Worm (Caenorhabditis elegans) whole organism, L1 larva: ENCODE data around the gene hpo-30.

Experiments
- C04F5.9 ChIP-seq: sonication (generic microtip); optimal IDR thresholded peaks from 2 replicates; lab custom pipeline; 2016; ENCODE audit warnings: missing genetic modification characterization, missing compliant biosample characterization
- C16A3.4 ChIP-seq: fragments of 150-350 bp; optimal IDR thresholded peaks from 2 replicates; lab custom pipeline; 2014; ENCODE audit warnings: missing biosample characterization, missing genetic modification characterization
- C34B4.2 ChIP-seq: sonication (generic microtip); optimal IDR thresholded peaks from 2 replicates; lab custom pipeline; 2017; ENCODE audit warnings: mild to moderate bottlenecking, missing genetic modification characterization, missing compliant biosample characterization
- aha-1 ChIP-seq: fragments of 150-350 bp; optimal IDR thresholded peaks from 2 replicates; lab custom pipeline; 2014; ENCODE audit warnings: missing biosample characterization, missing genetic modification characterization
- aly-2 ChIP-seq: fragments of 150-350 bp; optimal IDR thresholded peaks from 2 replicates; lab custom pipeline; 2014; ENCODE audit warnings: missing biosample characterization, missing genetic modification characterization
- ama-1 ChIP-seq: fragments of 150-350 bp; optimal IDR thresholded peaks from 2 replicates; lab custom pipeline; 2014
- blmp-1 ChIP-seq: fragments of 150-350 bp; optimal IDR thresholded peaks from 2 replicates; lab custom pipeline; 2014; ENCODE audit warnings: missing biosample characterization, missing genetic modification characterization
- ceh-8 ChIP-seq: fragments of 200-800 bp; sonication (Bioruptor generic); optimal IDR thresholded peaks from 2 replicates; lab custom pipeline; 2018; ENCODE audit warnings: mild to moderate bottlenecking, missing genetic modification characterization, moderate library complexity, missing compliant biosample characterization
- ceh-82 ChIP-seq, 3 experiments: fragments of 150-350 bp in 1 of 3; sonication (generic microtip) in 2 of 3; optimal IDR thresholded peaks; 2 replicates each; lab custom pipeline; 2014 to 2017; ENCODE audit warnings: missing biosample characterization in 3 of 3, missing genetic modification characterization in 3 of 3
- dpl-1 ChIP-seq, 3 experiments: fragments of 150-350 bp in 2 of 3; sonication (generic microtip) in 1 of 3; optimal IDR thresholded peaks; 2 replicates each; lab custom pipeline; 2014 to 2017; ENCODE audit warnings: missing biosample characterization in 3 of 3, missing genetic modification characterization in 3 of 3, missing genetic modification reagents in 3 of 3
- efl-1 ChIP-seq, 4 experiments: fragments of 150-350 bp; optimal IDR thresholded peaks in 3 of 4; peaks in 1 of 4; 1 replicate in 1 of 4; 2 replicates in 3 of 4; lab custom pipeline; 2014; ENCODE audit warnings: missing biosample characterization in 2 of 4, missing genetic modification characterization in 2 of 4, missing genetic modification reagents in 2 of 4
- egl-27 ChIP-seq, 2 experiments: fragments of 150-350 bp in 1 of 2; sonication (generic microtip); optimal IDR thresholded peaks; 3 replicates each; lab custom pipeline; 2017 to 2018; ENCODE audit warnings: missing biosample characterization in 2 of 2, missing genetic modification characterization in 2 of 2, missing genetic modification reagents in 2 of 2
- elt-3 ChIP-seq, 6 experiments: fragments of 150-350 bp in 1 of 6; sonication (generic microtip); optimal IDR thresholded peaks; 2 replicates each; lab custom pipeline; 2017 to 2018; ENCODE audit warnings: missing biosample characterization in 6 of 6, missing genetic modification characterization in 6 of 6, inconsistent platforms in 1 of 6
- ets-5 ChIP-seq: fragments of 200-800 bp; sonication (Bioruptor generic); IDR thresholded peaks from 2 replicates; pipeline ENCODE4 v1.3.6; 2022; ENCODE audit warnings: missing genetic modification characterization, missing compliant biosample characterization
- fkh-4 ChIP-seq: sonication (generic microtip); optimal IDR thresholded peaks from 2 replicates; lab custom pipeline; 2016; ENCODE audit warnings: missing compliant biosample characterization, missing genetic modification characterization, borderline replicate concordance
- grh-1 ChIP-seq: fragments of 200-800 bp; sonication (Bioruptor generic); IDR thresholded peaks from 2 replicates; pipeline ENCODE4 v1.3.6; 2022; ENCODE audit warnings: missing genetic modification reagents, missing genetic modification characterization, missing compliant biosample characterization
- hlh-17 ChIP-seq: fragments of 200-800 bp; sonication (Bioruptor generic); optimal IDR thresholded peaks from 2 replicates; lab custom pipeline; 2018; ENCODE audit warnings: missing genetic modification characterization, mild to moderate bottlenecking, missing compliant biosample characterization, moderate library complexity, borderline replicate concordance
- hlh-4 ChIP-seq: sonication (generic microtip); optimal IDR thresholded peaks from 2 replicates; lab custom pipeline; 2016; ENCODE audit warnings: mild to moderate bottlenecking, missing genetic modification characterization, missing compliant biosample characterization
- hpl-2 ChIP-seq: fragments of 150-350 bp; optimal IDR thresholded peaks from 2 replicates; lab custom pipeline; 2014; ENCODE audit warnings: missing biosample characterization, missing genetic modification reagents, missing genetic modification characterization
- irx-1 ChIP-seq: sonication (generic microtip); optimal IDR thresholded peaks from 2 replicates; lab custom pipeline; 2016; ENCODE audit warnings: missing genetic modification characterization, missing compliant biosample characterization
- jun-1 ChIP-seq: fragments of 150-350 bp; optimal IDR thresholded peaks from 2 replicates; lab custom pipeline; 2014; ENCODE audit warnings: missing biosample characterization, missing genetic modification reagents, missing genetic modification characterization
- lin-13 ChIP-seq: fragments of 150-350 bp; optimal IDR thresholded peaks from 2 replicates; lab custom pipeline; 2014; ENCODE audit warnings: missing biosample characterization, missing genetic modification reagents, missing genetic modification characterization
- lin-14 ChIP-seq: fragments of 200-800 bp; sonication (Bioruptor generic); optimal IDR thresholded peaks from 2 replicates; lab custom pipeline; 2018; ENCODE audit warnings: mild to moderate bottlenecking, missing genetic modification characterization, moderate library complexity, missing compliant biosample characterization
- lin-15B ChIP-seq: fragments of 150-350 bp; sonication (generic microtip); optimal IDR thresholded peaks from 3 replicates; lab custom pipeline; 2014; ENCODE audit warnings: missing biosample characterization, missing genetic modification characterization
- lin-35 ChIP-seq, 2 experiments: fragments of 150-350 bp; optimal IDR thresholded peaks; 2 replicates each; lab custom pipeline; 2014; ENCODE audit warnings: missing biosample characterization in 2 of 2, missing genetic modification characterization in 2 of 2, missing genetic modification reagents in 2 of 2
- lin-39 ChIP-seq: fragments of 150-350 bp; optimal IDR thresholded peaks from 2 replicates; lab custom pipeline; 2014; ENCODE audit warnings: missing biosample characterization, missing genetic modification reagents, missing genetic modification characterization
- lir-3 ChIP-seq: sonication (generic microtip); optimal IDR thresholded peaks from 2 replicates; lab custom pipeline; 2016; ENCODE audit warnings: mild to moderate bottlenecking, missing genetic modification characterization, moderate library complexity, missing compliant biosample characterization; ENCODE audit not compliant: poor library complexity
- lsy-2 ChIP-seq, 2 experiments: fragments of 150-350 bp; optimal IDR thresholded peaks; 2 replicates each; lab custom pipeline; 2014; ENCODE audit warnings: missing biosample characterization in 2 of 2, missing genetic modification characterization in 2 of 2
- mdl-1 ChIP-seq, 2 experiments: fragments of 150-350 bp; optimal IDR thresholded peaks; 2 replicates each; lab custom pipeline; 2014 to 2017; ENCODE audit warnings: missing biosample characterization in 2 of 2, missing genetic modification characterization in 2 of 2, inconsistent platforms in 1 of 2
- mef-2 ChIP-seq: fragments of 150-350 bp; optimal IDR thresholded peaks from 2 replicates; lab custom pipeline; 2014; ENCODE audit warnings: missing biosample characterization, missing genetic modification characterization
- nhr-12 ChIP-seq: sonication (generic microtip); optimal IDR thresholded peaks from 2 replicates; lab custom pipeline; 2017; ENCODE audit warnings: missing biosample characterization, missing genetic modification characterization
- nhr-20 ChIP-seq: sonication (generic microtip); optimal IDR thresholded peaks from 2 replicates; lab custom pipeline; 2016; ENCODE audit warnings: mild to moderate bottlenecking, missing genetic modification characterization, missing compliant biosample characterization
- nhr-90 ChIP-seq: sonication (generic microtip); optimal IDR thresholded peaks from 2 replicates; lab custom pipeline; 2016; ENCODE audit warnings: mild to moderate bottlenecking, missing genetic modification characterization, missing compliant biosample characterization; ENCODE audit not compliant: poor library complexity
- pag-3 ChIP-seq: sonication (generic microtip); optimal IDR thresholded peaks from 2 replicates; lab custom pipeline; 2017; ENCODE audit warnings: missing genetic modification characterization, mild to moderate bottlenecking, missing compliant biosample characterization, antibody characterized with exemption, borderline replicate concordance; ENCODE audit not compliant: insufficient read depth
- pqm-1 ChIP-seq: sonication (generic microtip); optimal IDR thresholded peaks from 3 replicates; lab custom pipeline; 2017; ENCODE audit warnings: missing biosample characterization, missing genetic modification characterization
- rnt-1 ChIP-seq: sonication (generic microtip); optimal IDR thresholded peaks from 2 replicates; lab custom pipeline; 2016; ENCODE audit warnings: mild to moderate bottlenecking, missing genetic modification characterization, moderate library complexity, missing compliant biosample characterization
- snu-23 ChIP-seq: sonication (generic microtip); optimal IDR thresholded peaks from 2 replicates; lab custom pipeline; 2016; ENCODE audit warnings: missing genetic modification characterization, missing compliant biosample characterization
- sup-37 ChIP-seq: fragments of 200-800 bp; sonication (Bioruptor generic); optimal IDR thresholded peaks from 2 replicates; lab custom pipeline; 2018; ENCODE audit warnings: mild to moderate bottlenecking, missing genetic modification characterization, missing compliant biosample characterization
- unc-86 ChIP-seq: sonication (generic microtip); optimal IDR thresholded peaks from 2 replicates; lab custom pipeline; 2016; ENCODE audit warnings: missing genetic modification characterization, missing compliant biosample characterization
- unc-98 ChIP-seq: fragments of 200-800 bp; sonication (Bioruptor generic); IDR thresholded peaks from 2 replicates; pipeline ENCODE4 v1.3.6; 2022; ENCODE audit warnings: missing genetic modification characterization, missing compliant biosample characterization
- xbp-1 ChIP-seq: sonication (generic microtip); optimal IDR thresholded peaks from 2 replicates; lab custom pipeline; 2016; ENCODE audit warnings: missing genetic modification characterization, missing compliant biosample characterization
- zag-1 ChIP-seq: fragments of 150-350 bp; optimal IDR thresholded peaks from 2 replicates; lab custom pipeline; 2014; ENCODE audit warnings: missing biosample characterization, missing genetic modification characterization
- ztf-11 ChIP-seq, 2 experiments: sonication (generic microtip); optimal IDR thresholded peaks; 2 replicates each; lab custom pipeline; 2016 to 2017; ENCODE audit warnings: missing genetic modification characterization in 2 of 2, missing biosample characterization in 1 of 2, missing compliant biosample characterization in 1 of 2
- ztf-4 ChIP-seq: fragments of 150-350 bp; optimal IDR thresholded peaks from 2 replicates; lab custom pipeline; 2014; ENCODE audit warnings: missing biosample characterization, missing genetic modification characterization

hpo-30 gene

DNA sequence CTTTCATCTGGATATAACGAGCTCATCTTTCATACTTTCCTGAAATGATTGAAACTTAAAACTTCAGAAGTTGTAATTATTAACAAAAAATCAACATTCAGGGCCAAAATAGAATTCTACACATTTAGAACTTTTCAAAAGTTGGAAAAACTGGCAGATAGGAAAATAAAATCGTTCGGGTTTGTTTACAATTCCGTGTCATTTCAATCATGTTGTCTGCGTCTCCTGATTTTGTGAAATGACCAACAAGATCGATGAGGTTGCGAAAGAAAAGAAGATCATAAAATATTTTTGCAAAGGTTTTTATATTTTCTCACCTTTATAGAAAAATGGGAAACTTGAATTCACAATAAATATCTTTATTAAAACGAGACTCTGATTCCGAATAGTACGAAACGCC, 21.6 kb downstream of the hpo-30 start, which contains the start of gene rskd-1 (continued):
- no peak for TF ChIP-seq ztf-11 (tag; optimal IDR thresholded peaks at IDR 0.05; lab: Kevin White, UChicago)
- TF ChIP-seq aly-2 (tag; lab: Kevin White, UChicago), result no peak
- TF ChIP-seq lir-3, result no peak
- TF ChIP-seq irx-1, result no peak
- TF ChIP-seq rnt-1 (tag; lab: Kevin White, UChicago), result no peak
- no peak for TF ChIP-seq zag-1 (tag; lab: Kevin White, UChicago)
- TF ChIP-seq grh-1 (GFP tag; lab: Robert Waterston, UW), result no peak
- TF ChIP-seq C16A3.4 (tag; lab: Kevin White, UChicago), result peak; percentile 39
- TF ChIP-seq mdl-1 (tag; optimal IDR thresholded peaks at IDR 0.05; lab: Kevin White, UChicago), result no peak
- no peak for TF ChIP-seq nhr-20 (tag; lab: Kevin White, UChicago)
- TF ChIP-seq unc-98 (GFP tag; lab: Robert Waterston, UW), result no peak
- no peak for TF ChIP-seq sup-37
- peak; percentile 29 for TF ChIP-seq snu-23 (GFP tag; lab: Kevin White, UChicago)
- TF ChIP-seq nhr-12 (tag; lab: Kevin White, UChicago), result no peak
- no peak for TF ChIP-seq C34B4.2 (tag; lab: Kevin White, UChicago)
- TF ChIP-seq ets-5 (GFP tag; lab: Robert Waterston, UW), result no peak
- no peak for TF ChIP-seq pag-3 (tag; lab: Kevin White, UChicago)
- no peak for TF ChIP-seq hlh-17 (GFP tag; lab: Kevin White, UChicago)
- TF ChIP-seq dpl-1 (GFP tag; optimal IDR thresholded peaks at IDR 0.05; lab: Kevin White, UChicago), result peak in 2 of 3 experiments; percentile 13 to 28
- no peak for TF ChIP-seq hlh-4 (tag; lab: Kevin White, UChicago)
- no peak for TF ChIP-seq egl-27 (tag; optimal IDR thresholded peaks at IDR 0.05; lab: Kevin White, UChicago)
- TF ChIP-seq unc-86, result no peak
- no peak for TF ChIP-seq lin-39
- no peak for TF ChIP-seq aha-1 (tag; lab: Kevin White, UChicago)
- peak; percentile 53 for TF ChIP-seq lin-14
- TF ChIP-seq pqm-1 (tag; lab: Kevin White, UChicago), result no peak
- TF ChIP-seq lin-15B (tag; lab: Kevin White, UChicago), result no peak

DNA sequence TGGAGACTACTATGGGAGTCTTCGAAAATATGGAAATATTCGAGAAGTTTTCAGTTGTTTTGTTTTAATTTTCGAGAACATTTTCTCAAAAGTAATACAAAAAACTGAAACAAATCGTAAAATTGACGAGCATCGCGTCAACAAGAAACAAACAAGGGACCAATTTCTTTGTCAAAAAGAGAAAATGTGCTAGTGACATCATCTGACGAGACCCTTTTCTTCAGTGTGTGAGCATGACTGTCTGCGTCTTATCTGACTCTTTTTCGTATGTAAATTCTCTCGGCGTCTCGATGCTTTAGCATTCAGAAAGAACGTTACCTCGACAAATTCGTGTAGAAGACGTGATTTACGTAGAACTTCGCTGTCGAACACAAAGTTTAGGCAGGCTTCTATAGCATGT, 22.5 kb downstream of the hpo-30 start:
- TF ChIP-seq lin-35 (GFP tag; optimal IDR thresholded peaks at IDR 0.05; lab: Kevin White, UChicago), result peak in 1 of 2 experiments; percentile 2
- peak in 1 of 3 experiments; percentile 13 for TF ChIP-seq ceh-82 (tag; optimal IDR thresholded peaks at IDR 0.05; lab: Kevin White, UChicago)
- TF ChIP-seq lsy-2 (tag; optimal IDR thresholded peaks at IDR 0.05; lab: Kevin White, UChicago), result peak in 1 of 2 experiments; percentile 34
- no peak for TF ChIP-seq efl-1 (optimal IDR thresholded peaks at IDR 0.05; lab: Kevin White, UChicago)
- TF ChIP-seq efl-1 (GFP tag; optimal IDR thresholded peaks at IDR 0.05 in 1 of 2; lab: Kevin White, UChicago), result peak in 1 of 2 experiments; percentile 22
- peak; percentile 67 for TF ChIP-seq lin-14
- no peak for TF ChIP-seq snu-23 (GFP tag; lab: Kevin White, UChicago)
- TF ChIP-seq ets-5 (GFP tag; lab: Robert Waterston, UW), result no peak

DNA sequence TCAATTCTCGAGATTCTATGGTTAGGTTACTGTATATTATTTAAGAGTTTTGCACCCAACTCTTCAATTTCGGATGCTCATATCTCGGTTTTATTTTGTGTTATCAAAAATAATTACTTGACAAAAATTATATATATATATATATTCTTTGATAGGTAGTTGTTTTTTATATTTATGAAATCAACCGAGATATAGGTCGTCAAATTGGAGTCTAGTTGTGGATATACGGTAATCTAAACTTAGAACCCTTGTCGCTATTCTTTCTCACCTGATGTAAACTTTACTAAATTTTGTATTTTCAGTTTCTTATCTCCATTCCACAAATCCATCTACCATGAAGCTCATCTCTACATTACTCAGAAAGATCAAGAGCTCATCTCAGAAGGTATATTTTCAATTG, 27.0 kb downstream of the hpo-30 start, which contains the start of gene F55C5.10:
TSS of gene F55C5.10 (plus strand) at position 301 of the 400 bp plus-strand sequence.
- TF ChIP-seq lin-13 (GFP tag; lab: Kevin White, UChicago), result no peak
- no peak for TF ChIP-seq lsy-2 (tag; optimal IDR thresholded peaks at IDR 0.05; lab: Kevin White, UChicago)
- TF ChIP-seq mef-2 (tag; lab: Kevin White, UChicago), result no peak
- TF ChIP-seq irx-1, result no peak
- TF ChIP-seq elt-3 (tag; optimal IDR thresholded peaks at IDR 0.05; lab: Kevin White, UChicago), result no peak
- no peak for TF ChIP-seq xbp-1 (tag; lab: Kevin White, UChicago)
- no peak for TF ChIP-seq C16A3.4 (tag; lab: Kevin White, UChicago)
- no peak for TF ChIP-seq lin-35 (GFP tag; optimal IDR thresholded peaks at IDR 0.05; lab: Kevin White, UChicago)
- TF ChIP-seq fkh-4 (tag; lab: Kevin White, UChicago), result no peak
- TF ChIP-seq ztf-4 (tag; lab: Kevin White, UChicago), result no peak
- TF ChIP-seq C04F5.9 (tag; lab: Kevin White, UChicago), result no peak
- no peak for TF ChIP-seq efl-1 (optimal IDR thresholded peaks at IDR 0.05; lab: Kevin White, UChicago)
- no peak for TF ChIP-seq efl-1 (GFP tag; optimal IDR thresholded peaks at IDR 0.05 in 1 of 2; lab: Kevin White, UChicago)
- TF ChIP-seq ceh-8 (GFP tag; lab: Kevin White, UChicago), result no peak
- no peak for TF ChIP-seq unc-98 (GFP tag; lab: Robert Waterston, UW)
- no peak for TF ChIP-seq blmp-1 (tag; lab: Kevin White, UChicago)
- no peak for TF ChIP-seq jun-1 (tag; lab: Kevin White, UChicago)
- no peak for TF ChIP-seq nhr-90 (tag; lab: Kevin White, UChicago)
- no peak for TF ChIP-seq ama-1 (lab: Kevin White, UChicago)
- TF ChIP-seq hpl-2 (GFP tag; lab: Kevin White, UChicago), result no peak
- no peak for TF ChIP-seq ceh-82 (tag; optimal IDR thresholded peaks at IDR 0.05; lab: Kevin White, UChicago)
